Worm (Caenorhabditis elegans): ENCODE data around the gene cnnm-1.

The cnnm-1 gene

ce11 chrIV:17150418-17150817 is 56.2 kb downstream of the cnnm-1 start:
- TF ChIP-seq M03D4.4 (tag; optimal IDR thresholded peaks at IDR 0.05) = no peak
- no peak for TF ChIP-seq pha-4 (tag; optimal IDR thresholded peaks at IDR 0.05)
- no peak for TF ChIP-seq ztf-11 (tag; optimal IDR thresholded peaks at IDR 0.05)
- TF ChIP-seq zip-8 (tag; optimal IDR thresholded peaks at IDR 0.05) = no peak
- TF ChIP-seq nhr-2 (tag; optimal IDR thresholded peaks at IDR 0.05) = no peak
- TF ChIP-seq unc-120 (tag; optimal IDR thresholded peaks at IDR 0.05; ENCODE audit: poor library complexity, severe bottlenecking) = no peak
- no peak for TF ChIP-seq cnd-1 (tag; optimal IDR thresholded peaks at IDR 0.05)
- TF ChIP-seq mls-2 (tag; optimal IDR thresholded peaks at IDR 0.05) = no peak
- no peak for TF ChIP-seq lin-13 (tag; optimal IDR thresholded peaks at IDR 0.05)
- TF ChIP-seq lin-32 (GFP tag; optimal IDR thresholded peaks at IDR 0.05) = no peak
- no peak for TF ChIP-seq bed-3 (GFP tag; optimal IDR thresholded peaks at IDR 0.05)
- no peak for TF ChIP-seq ham-2 (GFP tag; optimal IDR thresholded peaks at IDR 0.05)
- no peak for TF ChIP-seq unc-39 (tag; optimal IDR thresholded peaks at IDR 0.05)
- no peak for TF ChIP-seq ceh-39 (tag; optimal IDR thresholded peaks at IDR 0.05)
- no peak for TF ChIP-seq drap-1 (GFP tag; optimal IDR thresholded peaks at IDR 0.05)
- TF ChIP-seq snpc-4 (tag; optimal IDR thresholded peaks at IDR 0.05) = no peak
- no peak for TF ChIP-seq sem-2 (GFP tag; optimal IDR thresholded peaks at IDR 0.05)
